Fruit fly (Drosophila melanogaster) whole organism, embryonic: ENCODE data around the gene CG14647.

Experiments
- Awh ChIP-seq: fragments of 200-800 bp; sonication (Bioruptor generic); IDR thresholded peaks from 2 replicates; pipeline ENCODE4, ENCODE4 v1.3.6; 2022; ENCODE audit warnings: missing biosample characterization, missing genetic modification characterization
- CG1024 ChIP-seq: fragments of 200-800 bp; sonication (Bioruptor generic); IDR thresholded peaks from 2 replicates; pipeline ENCODE4 v1.3.6; 2022; ENCODE audit warnings: missing biosample characterization, missing genetic modification characterization
- CG10654 ChIP-seq: fragments of 200-800 bp; sonication (Bioruptor generic); optimal IDR thresholded peaks from 2 replicates; lab custom pipeline; 2016; ENCODE audit warnings: missing biosample characterization, missing genetic modification characterization
- CG10959 ChIP-seq: fragments of 200-800 bp; sonication (Bioruptor generic); IDR thresholded peaks from 2 replicates; pipeline ENCODE4 v1.3.6; 2022; ENCODE audit warnings: missing biosample characterization, missing genetic modification characterization
- CG11085 ChIP-seq: fragments of 200-800 bp; sonication (Bioruptor generic); IDR thresholded peaks from 2 replicates; pipeline ENCODE4 v1.3.6; 2022; ENCODE audit warnings: missing biosample characterization, missing genetic modification characterization
- CG11093 ChIP-seq: fragments of 200-800 bp; sonication (Bioruptor generic); IDR thresholded peaks from 3 replicates; pipeline ENCODE4 v1.3.6; 2022; ENCODE audit warnings: missing biosample characterization, missing genetic modification characterization
- CG12391 ChIP-seq: fragments of 200-800 bp; sonication (Bioruptor generic); optimal IDR thresholded peaks from 3 replicates; lab custom pipeline; 2018; ENCODE audit warnings: missing biosample characterization, mild to moderate bottlenecking, missing genetic modification characterization, moderate library complexity
- CG13296 ChIP-seq: fragments of 200-800 bp; sonication (Bioruptor generic); optimal IDR thresholded peaks from 3 replicates; lab custom pipeline; 2018; ENCODE audit warnings: missing biosample characterization, mild to moderate bottlenecking, missing genetic modification characterization
- CG15601 ChIP-seq: fragments of 200-800 bp; sonication (Bioruptor generic); optimal IDR thresholded peaks from 3 replicates; lab custom pipeline; 2019; ENCODE audit warnings: missing biosample characterization, mild to moderate bottlenecking, missing genetic modification characterization, moderate library complexity
- CG1792 ChIP-seq: fragments of 200-800 bp; sonication (Bioruptor generic); optimal IDR thresholded peaks from 2 replicates; lab custom pipeline; 2016; ENCODE audit warnings: missing biosample characterization, missing genetic modification characterization
- CG18262 ChIP-seq: fragments of 200-800 bp; optimal IDR thresholded peaks from 3 replicates; lab custom pipeline; 2019; ENCODE audit warnings: missing biosample characterization, mild to moderate bottlenecking, missing genetic modification characterization, moderate library complexity
- CG30403 ChIP-seq: fragments of 200-800 bp; sonication (Bioruptor generic); optimal IDR thresholded peaks from 3 replicates; lab custom pipeline; 2016; ENCODE audit warnings: missing biosample characterization, missing genetic modification characterization
- CG3995 ChIP-seq: fragments of 200-800 bp; sonication (Bioruptor generic); optimal IDR thresholded peaks from 3 replicates; lab custom pipeline; 2016; ENCODE audit warnings: missing biosample characterization, missing genetic modification characterization
- CG4424 ChIP-seq: fragments of 200-800 bp; sonication (Bioruptor generic); optimal IDR thresholded peaks from 3 replicates; lab custom pipeline; 2016; ENCODE audit warnings: missing biosample characterization, missing genetic modification characterization
- CG5180 ChIP-seq: fragments of 200-800 bp; sonication (Bioruptor generic); optimal IDR thresholded peaks from 3 replicates; lab custom pipeline; 2017; ENCODE audit warnings: missing biosample characterization, missing genetic modification characterization, mild to moderate bottlenecking, moderate library complexity, missing genetic modification reagents
- CG5953 ChIP-seq: fragments of 200-800 bp; sonication (Bioruptor generic); IDR thresholded peaks from 2 replicates; pipeline ENCODE4 v1.3.6; 2022; ENCODE audit warnings: missing biosample characterization, missing genetic modification characterization
- CG7372 ChIP-seq: fragments of 200-800 bp; sonication (Bioruptor generic); IDR thresholded peaks from 2 replicates; pipeline ENCODE4 v1.3.6; 2022; ENCODE audit warnings: missing biosample characterization, missing genetic modification characterization
- CG7839 ChIP-seq: fragments of 200-800 bp; sonication (Bioruptor generic); optimal IDR thresholded peaks from 3 replicates; lab custom pipeline; 2018; ENCODE audit warnings: missing biosample characterization, mild to moderate bottlenecking, missing genetic modification characterization, moderate library complexity
- CG9437 ChIP-seq: fragments of 200-800 bp; sonication (Bioruptor generic); optimal IDR thresholded peaks from 2 replicates; lab custom pipeline; 2018; ENCODE audit warnings: missing biosample characterization, mild to moderate bottlenecking, missing genetic modification characterization
- CG9609 ChIP-seq: fragments of 200-800 bp; sonication (Bioruptor generic); optimal IDR thresholded peaks from 3 replicates; lab custom pipeline; 2016; ENCODE audit warnings: missing biosample characterization, missing genetic modification characterization
- CG9876 ChIP-seq: fragments of 200-800 bp; sonication (Bioruptor generic); optimal IDR thresholded peaks from 2 replicates; lab custom pipeline; 2016; ENCODE audit warnings: missing biosample characterization, missing genetic modification characterization
- D19B ChIP-seq: fragments of 200-800 bp; sonication (Bioruptor generic); optimal IDR thresholded peaks from 2 replicates; lab custom pipeline; 2017; ENCODE audit warnings: missing biosample characterization, mild to moderate bottlenecking, missing genetic modification characterization
- Dad ChIP-seq: fragments of 200-800 bp; sonication (Bioruptor generic); optimal IDR thresholded peaks from 3 replicates; lab custom pipeline; 2016; ENCODE audit warnings: missing biosample characterization, missing genetic modification characterization
- Dll ChIP-seq: fragments of 200-800 bp; sonication (Bioruptor generic); IDR thresholded peaks from 4 replicates; pipeline ENCODE4 v1.3.6; 2022; ENCODE audit warnings: missing biosample characterization, missing genetic modification characterization; ENCODE audit not compliant: partially characterized antibody
- Dref ChIP-seq: fragments of 200-800 bp; sonication (Bioruptor generic); IDR thresholded peaks from 2 replicates; pipeline ENCODE4 v1.3.6; 2022; ENCODE audit warnings: missing biosample characterization, missing genetic modification characterization
- E2f1 ChIP-seq: fragments of 200-800 bp; sonication (Bioruptor generic); IDR thresholded peaks from 2 replicates; pipeline ENCODE4 v1.3.6; 2022; ENCODE audit warnings: missing biosample characterization, missing genetic modification characterization
- Ets65A ChIP-seq: fragments of 200-800 bp; sonication (Bioruptor generic); peaks from one replicate; lab custom pipeline; 2016; ENCODE audit warnings: missing biosample characterization, missing genetic modification characterization
- Fer2 ChIP-seq: fragments of 200-800 bp; sonication (Bioruptor generic); optimal IDR thresholded peaks from 2 replicates; lab custom pipeline; 2018; ENCODE audit warnings: missing biosample characterization, mild to moderate bottlenecking, missing genetic modification characterization, moderate library complexity
- H2.0 ChIP-seq: fragments of 200-800 bp; sonication (Bioruptor generic); IDR thresholded peaks from 2 replicates; pipeline ENCODE4 v1.3.6; 2022; ENCODE audit warnings: missing biosample characterization, missing genetic modification characterization
- MBD-R2 ChIP-seq: fragments of 200-800 bp; sonication (Bioruptor generic); IDR thresholded peaks from 2 replicates; pipeline ENCODE4 v1.3.6; 2022; ENCODE audit warnings: missing biosample characterization, missing genetic modification characterization
- Neu2 ChIP-seq: fragments of 200-800 bp; sonication (Bioruptor generic); optimal IDR thresholded peaks from 3 replicates; lab custom pipeline; 2016; ENCODE audit warnings: missing biosample characterization, missing genetic modification characterization, borderline replicate concordance
- Oli ChIP-seq: fragments of 200-800 bp; sonication (Bioruptor generic); optimal IDR thresholded peaks from 2 replicates; lab custom pipeline; 2018; ENCODE audit warnings: missing biosample characterization, mild to moderate bottlenecking, missing genetic modification characterization, moderate library complexity
- Scr ChIP-seq: fragments of 200-800 bp; sonication (Bioruptor generic); IDR thresholded peaks from 2 replicates; pipeline ENCODE4 v1.3.6; 2022; ENCODE audit warnings: missing biosample characterization, missing genetic modification characterization; ENCODE audit not compliant: partially characterized antibody
- Sox102F ChIP-seq: fragments of 200-800 bp; sonication (Bioruptor generic); optimal IDR thresholded peaks from 2 replicates; lab custom pipeline; 2018; ENCODE audit warnings: missing biosample characterization, mild to moderate bottlenecking, missing genetic modification characterization, moderate library complexity
- al ChIP-seq: fragments of 200-800 bp; sonication (Bioruptor generic); IDR thresholded peaks from 2 replicates; pipeline ENCODE4 v1.3.6; 2022; ENCODE audit warnings: missing biosample characterization, missing genetic modification characterization
- bsh ChIP-seq, 2 experiments: fragments of 200-800 bp; sonication (Bioruptor generic); optimal IDR thresholded peaks; 2 replicates each; lab custom pipeline; 2017 to 2018; ENCODE audit warnings: mild to moderate bottlenecking in 2 of 2, missing biosample characterization in 2 of 2, missing genetic modification characterization in 2 of 2, moderate library complexity in 1 of 2
- cg ChIP-seq: fragments of 200-800 bp; sonication (Bioruptor generic); optimal IDR thresholded peaks from 3 replicates; lab custom pipeline; 2019; ENCODE audit warnings: missing biosample characterization, mild to moderate bottlenecking, missing genetic modification characterization, moderate library complexity
- crol ChIP-seq: fragments of 200-800 bp; sonication (Bioruptor generic); IDR thresholded peaks from 2 replicates; pipeline ENCODE4 v1.3.6; 2022; ENCODE audit warnings: missing biosample characterization, missing genetic modification characterization
- da ChIP-seq: fragments of 200-800 bp; sonication (Bioruptor generic); optimal IDR thresholded peaks from 2 replicates; lab custom pipeline; 2016; ENCODE audit warnings: missing biosample characterization, missing genetic modification characterization
- dimm ChIP-seq: fragments of 200-800 bp; sonication (Bioruptor generic); IDR thresholded peaks from 2 replicates; pipeline ENCODE4 v1.3.6; 2022; ENCODE audit warnings: missing biosample characterization, missing genetic modification characterization
- disco-r ChIP-seq: fragments of 200-800 bp; sonication (Bioruptor generic); optimal IDR thresholded peaks from 2 replicates; lab custom pipeline; 2016; ENCODE audit warnings: missing biosample characterization, missing genetic modification characterization
- dysf ChIP-seq: fragments of 200-800 bp; sonication (Bioruptor generic); IDR thresholded peaks from 3 replicates; pipeline ENCODE4 v1.3.6; 2022; ENCODE audit warnings: missing biosample characterization, missing genetic modification characterization
- gcm ChIP-seq: fragments of 200-800 bp; sonication (Bioruptor generic); optimal IDR thresholded peaks from 2 replicates; lab custom pipeline; 2019; ENCODE audit warnings: missing biosample characterization, mild to moderate bottlenecking, missing genetic modification characterization, moderate library complexity
- ham ChIP-seq: fragments of 200-800 bp; sonication (Bioruptor generic); IDR thresholded peaks from 2 replicates; pipeline ENCODE4 v1.3.6; 2022; ENCODE audit warnings: missing biosample characterization, missing genetic modification characterization
- hb ChIP-seq: fragments of 200-800 bp; sonication (Bioruptor generic); IDR thresholded peaks from 3 replicates; pipeline ENCODE4 v1.3.6; 2022; ENCODE audit warnings: missing biosample characterization, missing genetic modification characterization; ENCODE audit not compliant: partially characterized antibody
- hbn ChIP-seq: fragments of 200-800 bp; sonication (Bioruptor generic); IDR thresholded peaks from 2 replicates; pipeline ENCODE4 v1.3.6; 2022; ENCODE audit warnings: missing biosample characterization, missing genetic modification characterization; ENCODE audit not compliant: partially characterized antibody
- hth ChIP-seq: fragments of >200 bp; optimal IDR thresholded peaks from 2 replicates; lab custom pipeline; 2017; ENCODE audit warnings: inconsistent platforms
- lilli ChIP-seq: fragments of 200-800 bp; sonication (Bioruptor generic); optimal IDR thresholded peaks from 3 replicates; lab custom pipeline; 2016; ENCODE audit warnings: missing biosample characterization, missing genetic modification characterization
- so ChIP-seq: fragments of 200-800 bp; sonication (Bioruptor generic); IDR thresholded peaks from 3 replicates; pipeline ENCODE4 v1.3.6; 2022; ENCODE audit warnings: missing biosample characterization, missing genetic modification characterization
- sr ChIP-seq: fragments of 200-800 bp; sonication (Bioruptor generic); IDR thresholded peaks from 3 replicates; pipeline ENCODE4 v1.3.6; 2022; ENCODE audit warnings: missing biosample characterization, missing genetic modification characterization
- ttk ChIP-seq: fragments of 200-800 bp; sonication (Bioruptor generic); IDR thresholded peaks from 2 replicates; pipeline ENCODE4 v2.1.2; 2022; ENCODE audit warnings: missing biosample characterization, missing genetic modification characterization
- zfh1 ChIP-seq: fragments of 200-800 bp; sonication (Bioruptor generic); IDR thresholded peaks from 3 replicates; pipeline ENCODE4 v1.3.6; 2022; ENCODE audit warnings: missing biosample characterization, missing genetic modification characterization

Gene CG14647

dm6 chr3R:4437113-4437512, 36.8 kb downstream of the CG14647 start, which contains the start of the genes Lipt2 and CG14650 (continued):
- TF ChIP-seq Neu2 (GFP tag; lab: Kevin White, UChicago) (no peak), zfh1 (GFP tag; lab: Robert Waterston, UW) (no peak), CG12391 (peak; percentile 73), CG11085 (GFP tag; lab: Robert Waterston, UW) (no peak), CG11093 (GFP tag; lab: Robert Waterston, UW) (no peak), sr (GFP tag; lab: Robert Waterston, UW) (no peak), lilli (GFP tag; lab: Kevin White, UChicago) (peak; percentile 85), Dll (peak; percentile 73; the same call in 3 of the 4 replicates), CG9876 (peak; percentile 61), CG7839 (peak; percentile 47), CG10959 (GFP tag; lab: Robert Waterston, UW) (no peak), bsh (GFP tag; optimal IDR thresholded peaks at IDR 0.05; lab: Kevin White, UChicago) (peak in 1 of 2 experiments; percentile 58), CG7372 (GFP tag; lab: Robert Waterston, UW) (no peak), so (GFP tag; lab: Robert Waterston, UW) (no peak), CG15601 (tag; lab: Kevin White, UChicago) (no peak), dimm (GFP tag; lab: Robert Waterston, UW) (no peak), CG9609 (GFP tag; lab: Kevin White, UChicago) (peak; percentile 70), Dref (peak; percentile 67), ttk (GFP tag; lab: Robert Waterston, UW) (no peak), D19B (no peak), CG1792 (GFP tag; lab: Kevin White, UChicago) (peak; percentile 47), crol (GFP tag; lab: Robert Waterston, UW) (no peak), CG10654 (GFP tag; lab: Kevin White, UChicago) (peak; percentile 42), hb (GFP tag; lab: Robert Waterston, UW) (no peak), gcm (peak; percentile 36), CG5180 (GFP tag; lab: Kevin White, UChicago) (no peak), disco-r (GFP tag; lab: Kevin White, UChicago) (peak; percentile 12), CG18262 (tag; lab: Kevin White, UChicago) (peak; percentile 46), CG30403 (peak; percentile 74), CG1024 (GFP tag; lab: Robert Waterston, UW) (no peak), cg (GFP tag; lab: Kevin White, UChicago) (no peak), dysf (GFP tag; lab: Robert Waterston, UW) (no peak), ham (GFP tag; lab: Robert Waterston, UW) (no peak), Ets65A (GFP tag; lab: Kevin White, UChicago) (peak; percentile 94), H2.0 (GFP tag; lab: Robert Waterston, UW) (peak; percentile 28), da (GFP tag; lab: Kevin White, UChicago) (no peak), Fer2 (tag; lab: Kevin White, UChicago) (no peak), MBD-R2 (peak; percentile 88), Dad (GFP tag; lab: Kevin White, UChicago) (peak; percentile 48), al (no peak), Awh (GFP tag; lab: Robert Waterston, UW) (no peak), CG13296 (GFP tag; lab: Kevin White, UChicago) (no peak), hbn (GFP tag; lab: Robert Waterston, UW) (peak; percentile 55; the same call in 1 of the 2 replicates), Oli (tag; lab: Kevin White, UChicago) (no peak), CG3995 (GFP tag; lab: Kevin White, UChicago) (peak; percentile 31), CG4424 (GFP tag; lab: Kevin White, UChicago) (peak; percentile 47), CG5953 (GFP tag; lab: Robert Waterston, UW) (no peak), Scr (GFP tag; lab: Robert Waterston, UW) (peak; percentile 68), Sox102F (GFP tag; lab: Kevin White, UChicago) (no peak), CG9437 (GFP tag; lab: Kevin White, UChicago) (peak; percentile 54), E2f1 (GFP tag; lab: Robert Waterston, UW) (0 out of 2 replicates have a peak, but pooled peaks have one; percentile 9), hth (lab: Kevin White, UChicago) (no peak)
